Fruit fly (Drosophila melanogaster): ENCODE measurements around the gene CG14989.

- TF ChIP-seq CG6689 (GFP tag; IDR thresholded peaks at IDR 0.05): no peak
- TF ChIP-seq gt (GFP tag; IDR thresholded peaks at IDR 0.05): no peak
- TF ChIP-seq CG12769 (tag; optimal IDR thresholded peaks at IDR 0.05): no peak
- no peak for TF ChIP-seq rib (GFP tag; IDR thresholded peaks at IDR 0.05)
- peak; percentile 50 to 55 for TF ChIP-seq Trl (optimal IDR thresholded peaks at IDR 0.05)
- no peak for TF ChIP-seq Trl (GFP tag; optimal IDR thresholded peaks at IDR 0.05)
- no peak for TF ChIP-seq CG6854 (GFP tag; optimal IDR thresholded peaks at IDR 0.05)
- TF ChIP-seq CG12236 (GFP tag; optimal IDR thresholded peaks at IDR 0.05): no peak
- no peak for TF ChIP-seq usp (GFP tag; optimal IDR thresholded peaks at IDR 0.05)
Measured at dm6 chr3L:4073755-4074154, 13.6 kb upstream of the CG14989 start, which contains the start of gene Faa.

Data from whole organism, embryonic.